Fruit fly (Drosophila melanogaster): ENCODE measurements around the gene Cpr67Fa1.

DNA sequence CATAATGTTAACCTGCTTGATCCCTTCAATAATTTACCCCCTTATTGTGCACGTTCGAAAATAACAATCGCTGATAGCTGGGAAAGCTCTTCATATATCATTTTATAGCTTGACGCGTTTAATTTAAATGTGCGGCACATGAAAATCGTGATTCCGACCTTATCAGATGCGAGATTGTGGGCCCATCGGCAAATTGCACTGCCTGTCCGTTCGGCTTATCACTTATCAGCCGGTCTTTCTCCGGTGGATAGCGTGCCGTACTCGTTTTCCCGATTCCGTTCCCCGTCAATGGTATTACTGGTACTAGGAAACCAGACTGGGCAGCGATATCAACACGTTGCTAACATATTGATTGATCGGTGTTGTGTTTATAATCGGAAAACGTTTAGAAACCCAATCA lies 7.1 kb downstream of the Cpr67Fa1 start:
- no peak for TF ChIP-seq psq (optimal IDR thresholded peaks at IDR 0.05)
- no peak for TF ChIP-seq EcR (GFP tag; optimal IDR thresholded peaks at IDR 0.05)
- TF ChIP-seq Dll (optimal IDR thresholded peaks at IDR 0.05): no peak
- no peak for TF ChIP-seq usp (GFP tag; optimal IDR thresholded peaks at IDR 0.05)
- TF ChIP-seq CG8478 (optimal IDR thresholded peaks at IDR 0.05): no peak

Data from whole organism.